Worm (Caenorhabditis elegans) whole organism, L2 larva: Measurements from ENCODE around the gene Y62H9A.16.

Experiments used
- R02D3.7 ChIP-seq: fragments of 150-350 bp; optimal IDR thresholded peaks from 2 replicates; lab custom pipeline; 2014; ENCODE audit warnings: missing biosample characterization, missing genetic modification characterization
- ama-1 ChIP-seq: fragments of 150-350 bp; optimal IDR thresholded peaks from 2 replicates; lab custom pipeline; 2018; ENCODE audit warnings: inconsistent platforms
- ceh-82 ChIP-seq: fragments of 150-350 bp; optimal IDR thresholded peaks from 2 replicates; lab custom pipeline; 2014; ENCODE audit warnings: missing biosample characterization, missing genetic modification characterization
- elt-3 ChIP-seq: sonication (generic microtip); optimal IDR thresholded peaks from 2 replicates; lab custom pipeline; 2017; ENCODE audit warnings: missing biosample characterization, missing genetic modification characterization
- lin-39 ChIP-seq: fragments of 150-350 bp; optimal IDR thresholded peaks from 2 replicates; lab custom pipeline; 2014; ENCODE audit warnings: missing biosample characterization, missing genetic modification reagents, missing genetic modification characterization
- nhr-11 ChIP-seq: fragments of 150-350 bp; optimal IDR thresholded peaks from 2 replicates; lab custom pipeline; 2014; ENCODE audit warnings: missing biosample characterization, missing genetic modification characterization
- nhr-237 ChIP-seq: fragments of 150-350 bp; optimal IDR thresholded peaks from 2 replicates; lab custom pipeline; 2014; ENCODE audit warnings: missing biosample characterization, missing genetic modification characterization
- sma-9 ChIP-seq, 2 experiments: fragments of 150-350 bp in 1 of 2; sonication (generic microtip) in 1 of 2; optimal IDR thresholded peaks; 2 replicates each; lab custom pipeline; 2014 to 2016; ENCODE audit warnings: missing genetic modification characterization in 2 of 2, mild to moderate bottlenecking in 1 of 2, missing biosample characterization in 1 of 2, missing compliant biosample characterization in 1 of 2, missing genetic modification reagents in 1 of 2, moderate library complexity in 1 of 2
- snpc-4 ChIP-seq: fragments of 150-350 bp; optimal IDR thresholded peaks from 2 replicates; lab custom pipeline; 2014; ENCODE audit warnings: missing biosample characterization, missing genetic modification characterization
- unc-55 ChIP-seq: fragments of 150-350 bp; sonication (generic microtip); optimal IDR thresholded peaks from 3 replicates; lab custom pipeline; 2014; ENCODE audit warnings: missing biosample characterization, missing genetic modification reagents, missing genetic modification characterization
- unc-62 ChIP-seq: fragments of 150-350 bp; optimal IDR thresholded peaks from 2 replicates; lab custom pipeline; 2014; ENCODE audit warnings: missing biosample characterization, missing genetic modification reagents, missing genetic modification characterization
- zag-1 ChIP-seq: fragments of 150-350 bp; optimal IDR thresholded peaks from 2 replicates; lab custom pipeline; 2014; ENCODE audit warnings: missing biosample characterization, missing genetic modification characterization
- ztf-11 ChIP-seq: sonication (generic microtip); optimal IDR thresholded peaks from 2 replicates; lab custom pipeline; 2017; ENCODE audit warnings: missing biosample characterization, missing genetic modification characterization
- ztf-4 ChIP-seq: fragments of 150-350 bp; optimal IDR thresholded peaks from 2 replicates; lab custom pipeline; 2014; ENCODE audit warnings: missing biosample characterization, missing genetic modification characterization

DNA sequence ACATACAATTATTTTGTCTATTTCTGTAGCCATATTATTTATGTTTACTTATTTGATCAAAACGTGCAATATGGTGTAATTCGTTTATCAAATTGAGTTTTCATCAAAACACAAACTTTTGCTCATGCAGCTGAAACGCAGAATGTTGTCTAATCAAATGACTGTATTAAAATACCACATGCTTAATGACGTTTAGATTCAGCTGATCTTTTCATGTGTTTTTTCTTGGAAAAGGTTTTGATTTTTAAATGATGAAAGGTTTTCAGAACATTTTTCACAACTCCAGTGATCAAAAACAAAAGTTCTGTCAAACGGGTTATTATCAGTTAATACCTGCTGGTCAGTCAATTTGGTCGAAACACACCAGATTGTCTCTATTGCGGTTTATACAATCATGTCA is 42.8 kb upstream of the Y62H9A.16 start, which contains the start of gene Y62H9A.1:
- no peak for TF ChIP-seq nhr-237
- TF ChIP-seq nhr-11 = no peak
- no peak for TF ChIP-seq lin-39 (tag; lab: Kevin White, UChicago)
- TF ChIP-seq snpc-4 (tag; lab: Kevin White, UChicago) = no peak
- TF ChIP-seq ztf-11 (tag; lab: Kevin White, UChicago) = no peak
- TF ChIP-seq R02D3.7 (tag; lab: Kevin White, UChicago) = no peak
- TF ChIP-seq ztf-4 (tag; lab: Kevin White, UChicago) = no peak
- TF ChIP-seq unc-55 (GFP tag; lab: Kevin White, UChicago) = no peak
- no peak for TF ChIP-seq sma-9 (GFP tag; optimal IDR thresholded peaks at IDR 0.05; lab: Kevin White, UChicago)
- TF ChIP-seq sma-9 (tag; optimal IDR thresholded peaks at IDR 0.05; lab: Kevin White, UChicago) = no peak
- TF ChIP-seq zag-1 = no peak
- TF ChIP-seq ama-1 (lab: Kevin White, UChicago) = no peak
- no peak for TF ChIP-seq elt-3 (tag; lab: Kevin White, UChicago)
- TF ChIP-seq ceh-82 = no peak
- no peak for TF ChIP-seq unc-62 (GFP tag; lab: Kevin White, UChicago)
